Fruit fly (Drosophila melanogaster) whole organism, embryonic: ENCODE measurements around the gene CG43993.
A peak's percentile ranks its signal among the peaks of the same experiment; 100 is the strongest.

Source experiments
- B-H1 ChIP-seq: fragments of 200-800 bp; sonication (Bioruptor generic); IDR thresholded peaks from 3 replicates; pipeline ENCODE4 v1.3.6; 2022; ENCODE audit warnings: missing biosample characterization, missing genetic modification characterization
- CG10959 ChIP-seq: fragments of 200-800 bp; sonication (Bioruptor generic); IDR thresholded peaks from 2 replicates; pipeline ENCODE4 v1.3.6; 2022; ENCODE audit warnings: missing biosample characterization, missing genetic modification characterization
- CG10979 ChIP-seq: fragments of 200-800 bp; sonication (Bioruptor generic); optimal IDR thresholded peaks from 2 replicates; lab custom pipeline; 2018; ENCODE audit warnings: missing biosample characterization, mild to moderate bottlenecking, missing genetic modification characterization, moderate library complexity
- CG11696 ChIP-seq: fragments of 200-800 bp; sonication (Bioruptor generic); IDR thresholded peaks from 2 replicates; pipeline ENCODE4 v1.3.6; 2022; ENCODE audit warnings: missing biosample characterization, missing genetic modification characterization
- CG12104 ChIP-seq: fragments of 200-800 bp; sonication (Bioruptor generic); optimal IDR thresholded peaks from 3 replicates; lab custom pipeline; 2016; ENCODE audit warnings: missing biosample characterization, missing genetic modification characterization
- CG12219 ChIP-seq: fragments of 200-800 bp; sonication (Bioruptor generic); optimal IDR thresholded peaks from 3 replicates; lab custom pipeline; 2018; ENCODE audit warnings: missing biosample characterization, mild to moderate bottlenecking, missing genetic modification characterization
- CG12659 ChIP-seq: fragments of 200-800 bp; sonication (Bioruptor generic); optimal IDR thresholded peaks from 3 replicates; lab custom pipeline; 2017; ENCODE audit warnings: mild to moderate bottlenecking, missing biosample characterization, missing genetic modification reagents, missing genetic modification characterization
- CG14667 ChIP-seq: fragments of 200-800 bp; sonication (Bioruptor generic); IDR thresholded peaks from 2 replicates; pipeline ENCODE4 v1.3.6; 2022; ENCODE audit warnings: missing biosample characterization, missing genetic modification characterization
- CG14965 ChIP-seq: fragments of 200-800 bp; sonication (Bioruptor generic); optimal IDR thresholded peaks from 2 replicates; lab custom pipeline; 2016; ENCODE audit warnings: missing biosample characterization, missing genetic modification characterization, borderline replicate concordance
- CG18011 ChIP-seq: fragments of 200-800 bp; sonication (Bioruptor generic); optimal IDR thresholded peaks from 2 replicates; lab custom pipeline; 2017; ENCODE audit warnings: missing biosample characterization, missing genetic modification characterization, mild to moderate bottlenecking, moderate library complexity, missing genotype
- CG18476 ChIP-seq: fragments of 200-800 bp; sonication (Bioruptor generic); optimal IDR thresholded peaks from 2 replicates; lab custom pipeline; 2016; ENCODE audit warnings: missing biosample characterization, mild to moderate bottlenecking, missing genetic modification characterization
- CG18619 ChIP-seq: fragments of 200-800 bp; sonication (Bioruptor generic); optimal IDR thresholded peaks from 3 replicates; lab custom pipeline; 2017; ENCODE audit warnings: missing biosample characterization, mild to moderate bottlenecking, missing genetic modification characterization
- CG34224 ChIP-seq: fragments of 200-800 bp; sonication (Bioruptor generic); IDR thresholded peaks from 3 replicates; pipeline ENCODE4 v1.3.6; 2022; ENCODE audit warnings: missing biosample characterization, missing genetic modification characterization; ENCODE audit not compliant: partially characterized antibody
- CG4424 ChIP-seq: fragments of 200-800 bp; sonication (Bioruptor generic); optimal IDR thresholded peaks from 3 replicates; lab custom pipeline; 2016; ENCODE audit warnings: missing biosample characterization, missing genetic modification characterization
- CG6254 ChIP-seq: fragments of 200-800 bp; sonication (Bioruptor generic); optimal IDR thresholded peaks from 3 replicates; lab custom pipeline; 2017; ENCODE audit warnings: mild to moderate bottlenecking, missing biosample characterization, missing genetic modification reagents, missing genetic modification characterization
- CG6654 ChIP-seq: fragments of 200-800 bp; sonication (Bioruptor generic); optimal IDR thresholded peaks from 2 replicates; lab custom pipeline; 2017; ENCODE audit warnings: missing biosample characterization, mild to moderate bottlenecking, missing genetic modification characterization
- CG6765 ChIP-seq: fragments of 200-800 bp; sonication (Bioruptor generic); optimal IDR thresholded peaks from 3 replicates; lab custom pipeline; 2017; ENCODE audit warnings: missing biosample characterization, mild to moderate bottlenecking, missing genetic modification characterization
- CG7357 ChIP-seq: fragments of 200-800 bp; sonication (Bioruptor generic); IDR thresholded peaks from 3 replicates; pipeline ENCODE4 v1.3.6; 2022; ENCODE audit warnings: missing biosample characterization, missing genetic modification characterization
- Dll ChIP-seq: fragments of 200-800 bp; sonication (Bioruptor generic); IDR thresholded peaks from 4 replicates; pipeline ENCODE4 v1.3.6; 2022; ENCODE audit warnings: missing biosample characterization, missing genetic modification characterization; ENCODE audit not compliant: partially characterized antibody
- Gug ChIP-seq: fragments of 200-800 bp; sonication (Bioruptor generic); IDR thresholded peaks from 4 replicates; pipeline ENCODE4 v1.3.6; 2022; ENCODE audit warnings: missing biosample characterization, missing genetic modification characterization
- H15 ChIP-seq: fragments of 200-800 bp; sonication (Bioruptor generic); IDR thresholded peaks from 3 replicates; pipeline ENCODE4 v1.3.6; 2022; ENCODE audit warnings: missing biosample characterization, missing genetic modification characterization
- HmgD ChIP-seq: fragments of 200-800 bp; sonication (Bioruptor generic); optimal IDR thresholded peaks from 3 replicates; lab custom pipeline; 2016; ENCODE audit warnings: missing biosample characterization, missing genetic modification characterization
- Mrtf ChIP-seq: fragments of 200-800 bp; sonication (Bioruptor generic); IDR thresholded peaks from 3 replicates; pipeline ENCODE4 v1.3.6; 2022; ENCODE audit warnings: missing biosample characterization, missing genetic modification characterization
- Pdp1 ChIP-seq, 2 experiments: fragments of 200-800 bp; sonication (Bioruptor generic); optimal IDR thresholded peaks; 3 replicates each; lab custom pipeline; 2016; ENCODE audit warnings: missing biosample characterization in 2 of 2, missing genetic modification characterization in 2 of 2, mild to moderate bottlenecking in 1 of 2, moderate library complexity in 1 of 2
- Poxn ChIP-seq: fragments of 200-800 bp; sonication (Bioruptor generic); IDR thresholded peaks from 2 replicates; pipeline ENCODE4 v1.3.6; 2022; ENCODE audit warnings: missing biosample characterization, missing genetic modification characterization
- Ravus ChIP-seq: fragments of 200-800 bp; sonication (Bioruptor generic); IDR thresholded peaks from 2 replicates; pipeline ENCODE4 v1.3.6; 2022; ENCODE audit warnings: missing biosample characterization, missing genetic modification characterization
- Stat92E ChIP-seq, 3 experiments: fragments of >200 bp in 2 of 3; fragments of 200-800 bp in 1 of 3; sonication (Bioruptor generic) in 1 of 3; optimal IDR thresholded peaks; 2 replicates each; lab custom pipeline; 2017 to 2019; ENCODE audit warnings: missing biosample characterization in 3 of 3, missing genetic modification characterization in 3 of 3, mild to moderate bottlenecking in 1 of 3, moderate library complexity in 1 of 3
- Vsx1 ChIP-seq: fragments of 200-800 bp; sonication (Bioruptor generic); optimal IDR thresholded peaks from 2 replicates; lab custom pipeline; 2017; ENCODE audit warnings: missing biosample characterization, mild to moderate bottlenecking, missing genetic modification characterization, missing genetic modification reagents
- abd-A ChIP-seq: fragments of 200-800 bp; sonication (Bioruptor generic); optimal IDR thresholded peaks from 3 replicates; lab custom pipeline; 2019; ENCODE audit warnings: missing biosample characterization, mild to moderate bottlenecking, missing genetic modification characterization, moderate library complexity
- ac ChIP-seq: fragments of 200-800 bp; sonication (Bioruptor generic); optimal IDR thresholded peaks from 3 replicates; lab custom pipeline; 2017; ENCODE audit warnings: missing biosample characterization, mild to moderate bottlenecking, missing genetic modification characterization
- az2 ChIP-seq: fragments of 200-800 bp; sonication (Bioruptor generic); optimal IDR thresholded peaks from 3 replicates; lab custom pipeline; 2016; ENCODE audit warnings: missing biosample characterization, missing genetic modification characterization
- bsh ChIP-seq, 2 experiments: fragments of 200-800 bp; sonication (Bioruptor generic); optimal IDR thresholded peaks; 2 replicates each; lab custom pipeline; 2017 to 2018; ENCODE audit warnings: mild to moderate bottlenecking in 2 of 2, missing biosample characterization in 2 of 2, missing genetic modification characterization in 2 of 2, moderate library complexity in 1 of 2
- cad ChIP-seq: fragments of >200 bp; optimal IDR thresholded peaks from 2 replicates; lab custom pipeline; 2017; ENCODE audit warnings: missing biosample characterization, missing genetic modification characterization
- da ChIP-seq: fragments of 200-800 bp; sonication (Bioruptor generic); optimal IDR thresholded peaks from 2 replicates; lab custom pipeline; 2016; ENCODE audit warnings: missing biosample characterization, missing genetic modification characterization
- ems ChIP-seq: fragments of 200-800 bp; sonication (Bioruptor generic); optimal IDR thresholded peaks from 3 replicates; lab custom pipeline; 2016; ENCODE audit warnings: missing biosample characterization, missing genetic modification characterization
- gsb ChIP-seq: fragments of 200-800 bp; sonication (Bioruptor generic); IDR thresholded peaks from 2 replicates; pipeline ENCODE4 v1.3.6; 2022; ENCODE audit warnings: missing biosample characterization, missing genetic modification characterization
- hb ChIP-seq: fragments of 200-800 bp; sonication (Bioruptor generic); IDR thresholded peaks from 3 replicates; pipeline ENCODE4 v1.3.6; 2022; ENCODE audit warnings: missing biosample characterization, missing genetic modification characterization; ENCODE audit not compliant: partially characterized antibody
- klu ChIP-seq: fragments of 200-800 bp; sonication (Bioruptor generic); IDR thresholded peaks from 2 replicates; pipeline ENCODE4 v1.3.6; 2022; ENCODE audit warnings: missing biosample characterization, missing genetic modification characterization
- knrl ChIP-seq: fragments of 200-800 bp; sonication (Bioruptor generic); IDR thresholded peaks from 3 replicates; pipeline ENCODE4 v1.3.6; 2022; ENCODE audit warnings: missing biosample characterization, missing genetic modification characterization; ENCODE audit not compliant: partially characterized antibody
- lab ChIP-seq: fragments of 200-800 bp; sonication (Bioruptor generic); optimal IDR thresholded peaks from 3 replicates; lab custom pipeline; 2017; ENCODE audit warnings: missing biosample characterization, missing genetic modification characterization, mild to moderate bottlenecking, moderate library complexity, missing genetic modification reagents
- nerfin-2 ChIP-seq: fragments of 200-800 bp; sonication (Bioruptor generic); IDR thresholded peaks from 2 replicates; pipeline ENCODE4 v1.3.6; 2022; ENCODE audit warnings: missing biosample characterization, missing genetic modification characterization; ENCODE audit not compliant: partially characterized antibody
- nom ChIP-seq: fragments of 200-800 bp; sonication (Bioruptor generic); optimal IDR thresholded peaks from 2 replicates; lab custom pipeline; 2017; ENCODE audit warnings: missing biosample characterization, missing genetic modification characterization, mild to moderate bottlenecking, moderate library complexity, missing genetic modification reagents
- otp ChIP-seq: fragments of 200-800 bp; sonication (Bioruptor generic); IDR thresholded peaks from 3 replicates; pipeline ENCODE4, ENCODE4 v1.3.6; 2022; ENCODE audit warnings: missing biosample characterization, missing genetic modification characterization
- peb ChIP-seq: fragments of 200-800 bp; sonication (Bioruptor generic); IDR thresholded peaks from 2 replicates; pipeline ENCODE4 v1.3.6; 2022; ENCODE audit warnings: missing biosample characterization, missing genetic modification characterization
- pros ChIP-seq: fragments of 200-800 bp; sonication (Bioruptor generic); optimal IDR thresholded peaks from 3 replicates; lab custom pipeline; 2019; ENCODE audit warnings: missing biosample characterization, mild to moderate bottlenecking, missing genetic modification characterization, moderate library complexity
- repo ChIP-seq: fragments of 200-800 bp; sonication (Bioruptor generic); optimal IDR thresholded peaks from 2 replicates; lab custom pipeline; 2016; ENCODE audit warnings: missing biosample characterization, missing genetic modification characterization
- ro ChIP-seq: fragments of 200-800 bp; sonication (Bioruptor generic); IDR thresholded peaks from 2 replicates; pipeline ENCODE4 v1.3.6; 2022; ENCODE audit warnings: missing biosample characterization, missing genetic modification characterization
- sob ChIP-seq: fragments of 200-800 bp; sonication (Bioruptor generic); IDR thresholded peaks from 2 replicates; pipeline ENCODE4 v1.3.6; 2022; ENCODE audit warnings: missing biosample characterization, missing genetic modification characterization
- stwl ChIP-seq: fragments of 200-800 bp; sonication (Bioruptor generic); optimal IDR thresholded peaks from 3 replicates; lab custom pipeline; 2018; ENCODE audit warnings: missing biosample characterization, mild to moderate bottlenecking, missing genetic modification characterization, moderate library complexity
- toy ChIP-seq: fragments of 200-800 bp; sonication (Bioruptor generic); IDR thresholded peaks from 2 replicates; pipeline ENCODE4 v1.3.6; 2022; ENCODE audit warnings: missing biosample characterization, missing genetic modification characterization
- ttk ChIP-seq: fragments of 200-800 bp; sonication (Bioruptor generic); IDR thresholded peaks from 2 replicates; pipeline ENCODE4 v2.1.2; 2022; ENCODE audit warnings: missing biosample characterization, missing genetic modification characterization

Gene CG43993

DNA sequence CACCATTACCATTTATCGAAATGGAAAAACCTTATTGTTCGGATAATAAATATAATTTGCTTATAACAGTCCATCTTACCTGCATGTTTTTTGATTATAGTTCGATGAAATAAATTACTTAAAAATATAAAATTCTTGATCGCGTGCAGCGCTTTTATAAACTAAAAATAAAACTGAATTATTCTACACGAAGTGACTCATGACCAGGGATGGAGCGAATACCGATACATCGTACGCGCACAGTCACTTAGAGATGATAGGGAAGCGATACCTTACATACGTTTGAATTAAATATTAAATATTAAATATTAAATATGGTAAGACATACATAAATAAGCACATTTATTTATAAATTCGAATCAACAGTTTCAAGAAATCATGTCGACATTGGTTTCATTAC, 39.4 kb upstream of the CG43993 start, which contains the start of gene viaf (continued):
- peak; percentile 72; the same call in 3 of the 4 replicates for TF ChIP-seq Gug (GFP tag; lab: Robert Waterston, UW)
- TF ChIP-seq pros (GFP tag; lab: Kevin White, UChicago), result no peak
- TF ChIP-seq CG6765 (GFP tag; lab: Kevin White, UChicago), result no peak
- peak; percentile 78 for TF ChIP-seq stwl (tag; lab: Kevin White, UChicago)
- TF ChIP-seq Vsx1 (GFP tag; lab: Kevin White, UChicago), result no peak
- no peak for TF ChIP-seq ac
- TF ChIP-seq knrl (GFP tag; lab: Robert Waterston, UW), result peak; percentile 96
- TF ChIP-seq nerfin-2, result peak; percentile 63
- TF ChIP-seq repo (GFP tag; lab: Kevin White, UChicago), result no peak
- TF ChIP-seq CG12219, result no peak
- TF ChIP-seq CG14965 (GFP tag; lab: Kevin White, UChicago), result no peak
- peak; percentile 52 for TF ChIP-seq CG10979 (tag; lab: Kevin White, UChicago)
- TF ChIP-seq CG18476 (GFP tag; lab: Kevin White, UChicago), result no peak
- peak; percentile 87 for TF ChIP-seq hb
- TF ChIP-seq CG7357 (GFP tag; lab: Robert Waterston, UW), result no peak
- TF ChIP-seq HmgD (GFP tag; lab: Kevin White, UChicago), result no peak
- no peak for TF ChIP-seq CG14667
- no peak for TF ChIP-seq toy (GFP tag; lab: Robert Waterston, UW)
- TF ChIP-seq az2, result peak; percentile 53
- TF ChIP-seq da (GFP tag; lab: Kevin White, UChicago), result no peak
- TF ChIP-seq cad (GFP tag; lab: Kevin White, UChicago), result no peak
- no peak for TF ChIP-seq Stat92E (GFP tag; optimal IDR thresholded peaks at IDR 0.05; lab: Kevin White, UChicago)
- peak; percentile 39; the same call in 1 of the 3 replicates for TF ChIP-seq H15 (GFP tag; lab: Robert Waterston, UW)
- no peak for TF ChIP-seq Ravus (GFP tag; lab: Robert Waterston, UW)
- TF ChIP-seq CG12659 (GFP tag; lab: Kevin White, UChicago), result peak; percentile 78
- TF ChIP-seq otp, result no peak
- TF ChIP-seq CG11696 (GFP tag; lab: Robert Waterston, UW), result no peak
- no peak for TF ChIP-seq klu (GFP tag; lab: Robert Waterston, UW)
- TF ChIP-seq CG12104, result no peak
- TF ChIP-seq CG4424 (GFP tag; lab: Kevin White, UChicago), result no peak
- no peak for TF ChIP-seq ems (GFP tag; lab: Kevin White, UChicago)
- TF ChIP-seq CG6654 (GFP tag; lab: Kevin White, UChicago), result no peak
- no peak for TF ChIP-seq ro (GFP tag; lab: Robert Waterston, UW)
- TF ChIP-seq sob, result peak; percentile 77
- peak; percentile 87 for TF ChIP-seq CG34224
- TF ChIP-seq gsb (GFP tag; lab: Robert Waterston, UW), result no peak
- TF ChIP-seq abd-A, result no peak
- TF ChIP-seq bsh (GFP tag; optimal IDR thresholded peaks at IDR 0.05; lab: Kevin White, UChicago), result no peak
- TF ChIP-seq Dll (GFP tag; lab: Robert Waterston, UW), result peak; percentile 91
- no peak for TF ChIP-seq ttk (GFP tag; lab: Robert Waterston, UW)
- no peak for TF ChIP-seq lab
- TF ChIP-seq nom, result no peak
- no peak for TF ChIP-seq Mrtf (GFP tag; lab: Robert Waterston, UW)
- TF ChIP-seq Pdp1 (GFP tag; optimal IDR thresholded peaks at IDR 0.05; lab: Kevin White, UChicago), result no peak
- TF ChIP-seq CG18619 (GFP tag; lab: Kevin White, UChicago), result no peak
- TF ChIP-seq CG10959 (GFP tag; lab: Robert Waterston, UW), result no peak
- TF ChIP-seq CG6254 (GFP tag; lab: Kevin White, UChicago), result no peak
- peak; percentile 16; the same call in 1 of the 3 replicates for TF ChIP-seq B-H1 (GFP tag; lab: Robert Waterston, UW)
- no peak for TF ChIP-seq peb
- no peak for TF ChIP-seq Poxn
- TF ChIP-seq CG18011 (GFP tag; lab: Kevin White, UChicago), result no peak
